Worm (Caenorhabditis elegans): ENCODE data around the gene hip-1.

- no peak for TF ChIP-seq ztf-11 (tag; optimal IDR thresholded peaks at IDR 0.05)
- TF ChIP-seq snpc-4 (tag; optimal IDR thresholded peaks at IDR 0.05): no peak
- TF ChIP-seq nhr-76 (tag; optimal IDR thresholded peaks at IDR 0.05): no peak
- no peak for TF ChIP-seq unc-39 (tag; optimal IDR thresholded peaks at IDR 0.05)
- TF ChIP-seq ces-1 (GFP tag; optimal IDR thresholded peaks at IDR 0.05): no peak
- TF ChIP-seq mep-1 (tag; optimal IDR thresholded peaks at IDR 0.05): no peak
- TF ChIP-seq pha-4 (tag; optimal IDR thresholded peaks at IDR 0.05): no peak
- TF ChIP-seq nhr-12 (tag; optimal IDR thresholded peaks at IDR 0.05): no peak
- no peak for TF ChIP-seq unc-62 (GFP tag; optimal IDR thresholded peaks at IDR 0.05)
- no peak for TF ChIP-seq cnd-1 (tag; optimal IDR thresholded peaks at IDR 0.05)
- no peak for TF ChIP-seq ceh-83 (GFP tag; optimal IDR thresholded peaks at IDR 0.05)
- TF ChIP-seq nhr-237 (tag; optimal IDR thresholded peaks at IDR 0.05): no peak
- TF ChIP-seq nhr-28 (tag; optimal IDR thresholded peaks at IDR 0.05): no peak
- no peak for TF ChIP-seq tbx-8 (GFP tag; optimal IDR thresholded peaks at IDR 0.05)
Observed at ce11 chrIII:13625650-13626430, 3.5 kb upstream of the hip-1 start.
